Worm (Caenorhabditis elegans) whole organism, L1 larva: Measurements from ENCODE around the gene rnp-5.

Experiments used
- aly-2 ChIP-seq: fragments of 150-350 bp; optimal IDR thresholded peaks from 2 replicates; lab custom pipeline; 2014; ENCODE audit warnings: missing biosample characterization, missing genetic modification characterization
- ceh-82 ChIP-seq, 3 experiments: fragments of 150-350 bp in 1 of 3; sonication (generic microtip) in 2 of 3; optimal IDR thresholded peaks; 2 replicates each; lab custom pipeline; 2014 to 2017; ENCODE audit warnings: missing biosample characterization in 3 of 3, missing genetic modification characterization in 3 of 3
- elt-3 ChIP-seq, 6 experiments: fragments of 150-350 bp in 1 of 6; sonication (generic microtip); optimal IDR thresholded peaks; 2 replicates each; lab custom pipeline; 2017 to 2018; ENCODE audit warnings: missing biosample characterization in 6 of 6, missing genetic modification characterization in 6 of 6, inconsistent platforms in 1 of 6
- lin-13 ChIP-seq: fragments of 150-350 bp; optimal IDR thresholded peaks from 2 replicates; lab custom pipeline; 2014; ENCODE audit warnings: missing biosample characterization, missing genetic modification reagents, missing genetic modification characterization
- mef-2 ChIP-seq: fragments of 150-350 bp; optimal IDR thresholded peaks from 2 replicates; lab custom pipeline; 2014; ENCODE audit warnings: missing biosample characterization, missing genetic modification characterization
- nhr-237 ChIP-seq: fragments of 150-350 bp; optimal IDR thresholded peaks from 2 replicates; lab custom pipeline; 2014; ENCODE audit warnings: missing biosample characterization, missing genetic modification characterization
- pqm-1 ChIP-seq: sonication (generic microtip); optimal IDR thresholded peaks from 3 replicates; lab custom pipeline; 2017; ENCODE audit warnings: missing biosample characterization, missing genetic modification characterization
- sox-4 ChIP-seq: sonication (generic microtip); optimal IDR thresholded peaks from 2 replicates; lab custom pipeline; 2016; ENCODE audit warnings: missing genetic modification characterization, missing compliant biosample characterization
- sptf-1 ChIP-seq: fragments of 150-350 bp; optimal IDR thresholded peaks from 2 replicates; lab custom pipeline; 2014; ENCODE audit warnings: missing biosample characterization, missing genetic modification characterization
- unc-62 ChIP-seq: fragments of 150-350 bp; optimal IDR thresholded peaks from 2 replicates; lab custom pipeline; 2014; ENCODE audit warnings: missing biosample characterization, missing genetic modification reagents, missing genetic modification characterization
- ztf-11 ChIP-seq, 2 experiments: sonication (generic microtip); optimal IDR thresholded peaks; 2 replicates each; lab custom pipeline; 2016 to 2017; ENCODE audit warnings: missing genetic modification characterization in 2 of 2, missing biosample characterization in 1 of 2, missing compliant biosample characterization in 1 of 2

ce11 chrIII:853859-854359 is at the start of gene rnp-5, which contains the start of gene tag-51:
- TF ChIP-seq ceh-82 (tag; optimal IDR thresholded peaks at IDR 0.05; lab: Kevin White, UChicago) (no peak), unc-62 (GFP tag; lab: Kevin White, UChicago) (no peak), nhr-237 (no peak), ztf-11 (tag; optimal IDR thresholded peaks at IDR 0.05; lab: Kevin White, UChicago) (no peak), mef-2 (tag; lab: Kevin White, UChicago) (no peak), sox-4 (tag; lab: Kevin White, UChicago) (no peak), aly-2 (tag; lab: Kevin White, UChicago) (no peak), sptf-1 (tag; lab: Kevin White, UChicago) (no peak), pqm-1 (tag; lab: Kevin White, UChicago) (no peak), lin-13 (GFP tag; lab: Kevin White, UChicago) (no peak), elt-3 (tag; optimal IDR thresholded peaks at IDR 0.05; lab: Kevin White, UChicago) (no peak)
